Worm (Caenorhabditis elegans): ENCODE data around the gene F13A7.1.

DNA sequence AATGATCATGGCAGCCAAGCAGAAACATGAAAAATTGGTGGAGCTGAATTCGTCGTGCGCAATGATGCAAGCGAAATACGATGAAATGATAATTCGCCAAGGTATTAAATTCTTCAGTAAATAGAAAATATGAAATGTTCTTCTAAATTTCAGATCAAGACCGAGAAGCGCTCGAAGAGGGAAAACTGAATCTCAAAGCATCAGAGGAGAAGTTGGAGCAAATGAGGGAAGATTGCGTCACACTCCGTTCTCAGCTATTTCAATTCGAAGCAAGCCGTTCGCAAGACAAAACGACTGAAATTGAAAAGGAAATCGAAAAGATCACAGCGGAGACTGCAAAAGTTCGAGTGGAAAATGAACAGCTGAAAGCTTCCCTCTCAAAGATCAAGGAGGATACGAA lies 28.6 kb upstream of the F13A7.1 start:
- no peak for TF ChIP-seq mes-4 (tag; optimal IDR thresholded peaks at IDR 0.05)
- no peak for TF ChIP-seq ceh-58 (GFP tag; IDR thresholded peaks at IDR 0.05)
- no peak for TF ChIP-seq lir-1 (GFP tag; conservative IDR thresholded peaks at IDR 0.05)
- no peak for TF ChIP-seq F49E8.2 (tag; optimal IDR thresholded peaks at IDR 0.05; ENCODE audit: insufficient read depth)
- no peak for TF ChIP-seq ceh-40 (GFP tag; IDR thresholded peaks at IDR 0.05)
- no peak for TF ChIP-seq B0261.1 (tag; optimal IDR thresholded peaks at IDR 0.05)
- TF ChIP-seq lsl-1 (GFP tag; optimal IDR thresholded peaks at IDR 0.05), result no peak
